Fruit fly (Drosophila melanogaster) whole organism, embryonic: Measurements from ENCODE around the gene CG43400.

ENCODE experiments used
- B-H2 ChIP-seq: fragments of 200-800 bp; sonication (Bioruptor generic); optimal IDR thresholded peaks from 2 replicates; lab custom pipeline; 2018; ENCODE audit warnings: missing biosample characterization, mild to moderate bottlenecking, missing genetic modification characterization
- BEAF-32 ChIP-seq: fragments of 200-800 bp; sonication (Bioruptor generic); optimal IDR thresholded peaks from 3 replicates; lab custom pipeline; 2017; ENCODE audit warnings: missing biosample characterization, missing genetic modification characterization, mild to moderate bottlenecking, moderate library complexity, missing genetic modification reagents
- CG10209 ChIP-seq: fragments of 200-800 bp; sonication (Bioruptor generic); optimal IDR thresholded peaks from 3 replicates; lab custom pipeline; 2017; ENCODE audit warnings: missing biosample characterization, mild to moderate bottlenecking, missing genetic modification characterization, missing genetic modification reagents
- CG10274 ChIP-seq: fragments of 200-800 bp; sonication (Bioruptor generic); optimal IDR thresholded peaks from 3 replicates; lab custom pipeline; 2017; ENCODE audit warnings: missing biosample characterization, mild to moderate bottlenecking, missing genetic modification characterization
- CG10543 ChIP-seq: fragments of 200-800 bp; sonication (Bioruptor generic); optimal IDR thresholded peaks from 3 replicates; lab custom pipeline; 2017; ENCODE audit warnings: missing biosample characterization, mild to moderate bottlenecking, missing genetic modification characterization, moderate library complexity
- CG11695 ChIP-seq: fragments of 200-800 bp; sonication (Bioruptor generic); IDR thresholded peaks from 3 replicates; pipeline ENCODE4 v1.3.6; 2022; ENCODE audit warnings: missing biosample characterization, missing genetic modification characterization
- CG12659 ChIP-seq: fragments of 200-800 bp; sonication (Bioruptor generic); optimal IDR thresholded peaks from 3 replicates; lab custom pipeline; 2017; ENCODE audit warnings: mild to moderate bottlenecking, missing biosample characterization, missing genetic modification reagents, missing genetic modification characterization
- CG13123 ChIP-seq: fragments of 200-800 bp; sonication (Bioruptor generic); optimal IDR thresholded peaks from 2 replicates; lab custom pipeline; 2016; ENCODE audit warnings: missing biosample characterization, missing genetic modification characterization
- CG13424 ChIP-seq: fragments of 200-800 bp; sonication (Bioruptor generic); optimal IDR thresholded peaks from 2 replicates; lab custom pipeline; 2019; ENCODE audit warnings: missing biosample characterization, mild to moderate bottlenecking, missing genetic modification characterization, moderate library complexity
- CG1529 ChIP-seq: fragments of 200-800 bp; sonication (Bioruptor generic); optimal IDR thresholded peaks from 3 replicates; lab custom pipeline; 2018; ENCODE audit warnings: missing biosample characterization, missing genetic modification characterization
- CG1602 ChIP-seq: fragments of 200-800 bp; sonication (Bioruptor generic); optimal IDR thresholded peaks from 3 replicates; lab custom pipeline; 2016; ENCODE audit warnings: missing biosample characterization, missing genetic modification characterization
- CG1603 ChIP-seq: fragments of 200-800 bp; sonication (Bioruptor generic); optimal IDR thresholded peaks from 2 replicates; lab custom pipeline; 2019; ENCODE audit warnings: missing biosample characterization, mild to moderate bottlenecking, missing genetic modification characterization, moderate library complexity
- CG17829 ChIP-seq: fragments of 200-800 bp; optimal IDR thresholded peaks from 2 replicates; lab custom pipeline; 2019; ENCODE audit warnings: missing biosample characterization, mild to moderate bottlenecking, missing genetic modification characterization, moderate library complexity
- CG2199 ChIP-seq: fragments of 200-800 bp; sonication (Bioruptor generic); IDR thresholded peaks from 3 replicates; pipeline ENCODE4 v1.3.6; 2022; ENCODE audit warnings: missing biosample characterization, missing genetic modification characterization
- CG34422 ChIP-seq: fragments of 200-800 bp; sonication (Bioruptor generic); IDR thresholded peaks from 3 replicates; pipeline ENCODE4 v1.3.6; 2022; ENCODE audit warnings: missing biosample characterization, missing genetic modification characterization
- CG3995 ChIP-seq: fragments of 200-800 bp; sonication (Bioruptor generic); optimal IDR thresholded peaks from 3 replicates; lab custom pipeline; 2016; ENCODE audit warnings: missing biosample characterization, missing genetic modification characterization
- CG6254 ChIP-seq: fragments of 200-800 bp; sonication (Bioruptor generic); optimal IDR thresholded peaks from 3 replicates; lab custom pipeline; 2017; ENCODE audit warnings: mild to moderate bottlenecking, missing biosample characterization, missing genetic modification reagents, missing genetic modification characterization
- CG6791 ChIP-seq: fragments of 200-800 bp; sonication (Bioruptor generic); IDR thresholded peaks from 3 replicates; pipeline ENCODE4 v1.3.6; 2022; ENCODE audit warnings: missing biosample characterization, missing genetic modification characterization; ENCODE audit not compliant: partially characterized antibody
- CG7372 ChIP-seq: fragments of 200-800 bp; sonication (Bioruptor generic); IDR thresholded peaks from 2 replicates; pipeline ENCODE4 v1.3.6; 2022; ENCODE audit warnings: missing biosample characterization, missing genetic modification characterization
- CG8388 ChIP-seq: fragments of 200-800 bp; sonication (Bioruptor generic); optimal IDR thresholded peaks from 2 replicates; lab custom pipeline; 2019; ENCODE audit warnings: missing biosample characterization, mild to moderate bottlenecking, missing genetic modification characterization, moderate library complexity
- CG8944 ChIP-seq: fragments of 200-800 bp; sonication (Bioruptor generic); optimal IDR thresholded peaks from 3 replicates; lab custom pipeline; 2016; ENCODE audit warnings: missing biosample characterization, missing genetic modification characterization
- CoRest ChIP-seq: fragments of 200-800 bp; sonication (Bioruptor generic); optimal IDR thresholded peaks from 3 replicates; lab custom pipeline; 2018; ENCODE audit warnings: missing biosample characterization, mild to moderate bottlenecking, missing genetic modification characterization, moderate library complexity
- D19A ChIP-seq: fragments of 200-800 bp; optimal IDR thresholded peaks from 3 replicates; lab custom pipeline; 2019; ENCODE audit warnings: missing biosample characterization, mild to moderate bottlenecking, missing genetic modification characterization, moderate library complexity
- Gug ChIP-seq: fragments of 200-800 bp; sonication (Bioruptor generic); IDR thresholded peaks from 4 replicates; pipeline ENCODE4 v1.3.6; 2022; ENCODE audit warnings: missing biosample characterization, missing genetic modification characterization
- H2.0 ChIP-seq: fragments of 200-800 bp; sonication (Bioruptor generic); IDR thresholded peaks from 2 replicates; pipeline ENCODE4 v1.3.6; 2022; ENCODE audit warnings: missing biosample characterization, missing genetic modification characterization
- HHEX ChIP-seq: fragments of 200-800 bp; sonication (Bioruptor generic); optimal IDR thresholded peaks from 3 replicates; lab custom pipeline; 2017; ENCODE audit warnings: missing biosample characterization, mild to moderate bottlenecking, missing genetic modification characterization, missing genetic modification reagents
- HmgD ChIP-seq: fragments of 200-800 bp; sonication (Bioruptor generic); optimal IDR thresholded peaks from 3 replicates; lab custom pipeline; 2016; ENCODE audit warnings: missing biosample characterization, missing genetic modification characterization
- MESR4 ChIP-seq: fragments of 200-800 bp; sonication (Bioruptor generic); optimal IDR thresholded peaks from 2 replicates; lab custom pipeline; 2018; ENCODE audit warnings: missing biosample characterization, mild to moderate bottlenecking, missing genetic modification characterization, moderate library complexity
- Mad ChIP-seq: fragments of 200-800 bp; sonication (Bioruptor generic); optimal IDR thresholded peaks from 2 replicates; lab custom pipeline; 2016; ENCODE audit warnings: missing biosample characterization, missing genetic modification characterization
- Med ChIP-seq: fragments of 200-800 bp; sonication (Bioruptor generic); peaks from one replicate; lab custom pipeline; 2016; ENCODE audit warnings: missing biosample characterization, missing genetic modification characterization, mild to moderate bottlenecking, inconsistent platforms, moderate library complexity
- Sin3A ChIP-seq: fragments of >200 bp; optimal IDR thresholded peaks from 2 replicates; lab custom pipeline; 2018
- Stat92E ChIP-seq, 3 experiments: fragments of >200 bp in 2 of 3; fragments of 200-800 bp in 1 of 3; sonication (Bioruptor generic) in 1 of 3; optimal IDR thresholded peaks; 2 replicates each; lab custom pipeline; 2017 to 2019; ENCODE audit warnings: missing biosample characterization in 3 of 3, missing genetic modification characterization in 3 of 3, mild to moderate bottlenecking in 1 of 3, moderate library complexity in 1 of 3
- al ChIP-seq: fragments of 200-800 bp; sonication (Bioruptor generic); IDR thresholded peaks from 2 replicates; pipeline ENCODE4 v1.3.6; 2022; ENCODE audit warnings: missing biosample characterization, missing genetic modification characterization
- amos ChIP-seq: fragments of 200-800 bp; sonication (Bioruptor generic); IDR thresholded peaks from 2 replicates; pipeline ENCODE4 v1.3.6; 2022; ENCODE audit warnings: missing biosample characterization, missing genetic modification characterization; ENCODE audit not compliant: partially characterized antibody
- az2 ChIP-seq: fragments of 200-800 bp; sonication (Bioruptor generic); optimal IDR thresholded peaks from 3 replicates; lab custom pipeline; 2016; ENCODE audit warnings: missing biosample characterization, missing genetic modification characterization
- caup ChIP-seq: fragments of 200-800 bp; sonication (Bioruptor generic); optimal IDR thresholded peaks from 3 replicates; lab custom pipeline; 2017; ENCODE audit warnings: missing biosample characterization, mild to moderate bottlenecking, missing genetic modification characterization, moderate library complexity; ENCODE audit not compliant: severe bottlenecking
- crol ChIP-seq: fragments of 200-800 bp; sonication (Bioruptor generic); IDR thresholded peaks from 2 replicates; pipeline ENCODE4 v1.3.6; 2022; ENCODE audit warnings: missing biosample characterization, missing genetic modification characterization
- exex ChIP-seq: fragments of 200-800 bp; sonication (Bioruptor generic); optimal IDR thresholded peaks from 4 replicates; lab custom pipeline; 2018; ENCODE audit warnings: missing biosample characterization, mild to moderate bottlenecking, missing genetic modification characterization, moderate library complexity
- fu2 ChIP-seq: fragments of 200-800 bp; sonication (Bioruptor generic); optimal IDR thresholded peaks from 2 replicates; lab custom pipeline; 2016; ENCODE audit warnings: missing biosample characterization, missing genetic modification characterization
- gem ChIP-seq: fragments of 200-800 bp; sonication (Bioruptor generic); optimal IDR thresholded peaks from 2 replicates; lab custom pipeline; 2019; ENCODE audit warnings: missing biosample characterization, mild to moderate bottlenecking, missing genetic modification characterization, moderate library complexity
- jumu ChIP-seq: fragments of 200-800 bp; sonication (Bioruptor generic); optimal IDR thresholded peaks from 3 replicates; lab custom pipeline; 2016; ENCODE audit warnings: missing biosample characterization, missing genetic modification characterization
- kay ChIP-seq: fragments of 200-800 bp; sonication (Bioruptor generic); optimal IDR thresholded peaks from 2 replicates; lab custom pipeline; 2016; ENCODE audit warnings: missing biosample characterization, missing genetic modification characterization
- lilli ChIP-seq: fragments of 200-800 bp; sonication (Bioruptor generic); optimal IDR thresholded peaks from 3 replicates; lab custom pipeline; 2016; ENCODE audit warnings: missing biosample characterization, missing genetic modification characterization
- mam ChIP-seq: fragments of 200-800 bp; sonication (Bioruptor generic); optimal IDR thresholded peaks from 3 replicates; lab custom pipeline; 2016; ENCODE audit warnings: missing biosample characterization, missing genetic modification characterization
- peb ChIP-seq: fragments of 200-800 bp; sonication (Bioruptor generic); IDR thresholded peaks from 2 replicates; pipeline ENCODE4 v1.3.6; 2022; ENCODE audit warnings: missing biosample characterization, missing genetic modification characterization
- pfk ChIP-seq: fragments of 200-800 bp; sonication (Bioruptor generic); optimal IDR thresholded peaks from 2 replicates; lab custom pipeline; 2018; ENCODE audit warnings: missing biosample characterization, mild to moderate bottlenecking, missing genetic modification characterization, moderate library complexity
- shn ChIP-seq: fragments of 200-800 bp; sonication (Bioruptor generic); optimal IDR thresholded peaks from 3 replicates; lab custom pipeline; 2016; ENCODE audit warnings: missing biosample characterization, missing genetic modification characterization
- tll ChIP-seq, 2 experiments: fragments of 200-800 bp in 1 of 2; fragments of >200 bp in 1 of 2; sonication (Bioruptor generic) in 1 of 2; optimal IDR thresholded peaks; 2 replicates each; lab custom pipeline; 2017 to 2019; ENCODE audit warnings: missing biosample characterization in 2 of 2, missing genetic modification characterization in 2 of 2, mild to moderate bottlenecking in 1 of 2, moderate library complexity in 1 of 2
- wor ChIP-seq: fragments of 200-800 bp; sonication (Bioruptor generic); IDR thresholded peaks from 2 replicates; pipeline ENCODE4 v1.3.6; 2022; ENCODE audit warnings: missing biosample characterization, missing genetic modification characterization
- z ChIP-seq: fragments of 200-800 bp; sonication (Bioruptor generic); IDR thresholded peaks from 3 replicates; pipeline ENCODE4 v1.3.6; 2022; ENCODE audit warnings: missing biosample characterization, missing genetic modification characterization
- zen ChIP-seq: fragments of 200-800 bp; sonication (Bioruptor generic); optimal IDR thresholded peaks from 3 replicates; lab custom pipeline; 2018; ENCODE audit warnings: missing biosample characterization, mild to moderate bottlenecking, missing genetic modification characterization, moderate library complexity

CG43400 gene

DNA sequence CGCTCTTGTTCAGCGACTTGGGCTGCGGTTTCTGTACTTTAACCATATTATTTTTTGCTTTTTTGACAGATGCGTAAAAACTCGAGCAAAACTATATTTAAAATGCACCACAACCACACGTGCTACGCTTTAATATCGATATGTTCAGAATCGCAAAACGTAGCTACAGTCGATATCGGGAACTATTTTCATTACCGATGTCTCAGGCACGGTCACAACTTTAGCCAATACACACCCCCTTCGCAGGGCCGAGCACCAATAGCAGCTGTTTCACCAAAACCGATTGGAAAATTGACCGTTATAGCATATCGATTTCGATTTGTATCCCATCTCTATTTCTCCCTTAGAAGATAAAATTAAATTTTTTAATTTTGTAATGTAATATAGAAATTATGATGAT, 21.2 kb downstream of the CG43400 start, which contains the start of gene CG13096 (continued):
- peak; percentile 47 for TF ChIP-seq lilli (GFP tag; lab: Kevin White, UChicago)
- no peak for TF ChIP-seq kay
- TF ChIP-seq CG34422 (GFP tag; lab: Robert Waterston, UW): peak; percentile 71; the same call in 1 of the 3 replicates
- TF ChIP-seq CG6791: peak; percentile 99
- TF ChIP-seq B-H2 (GFP tag; lab: Kevin White, UChicago): peak; percentile 49
- no peak for TF ChIP-seq peb (GFP tag; lab: Robert Waterston, UW)
- TF ChIP-seq Mad (GFP tag; lab: Kevin White, UChicago): peak; percentile 49
- TF ChIP-seq CG13424 (tag; lab: Kevin White, UChicago): peak; percentile 24
- TF ChIP-seq BEAF-32 (GFP tag; lab: Kevin White, UChicago): peak; percentile 99
- TF ChIP-seq CG8944 (GFP tag; lab: Kevin White, UChicago): no peak
- peak; percentile 65 for TF ChIP-seq zen (tag; lab: Kevin White, UChicago)
- TF ChIP-seq mam (GFP tag; lab: Kevin White, UChicago): peak; percentile 41
- TF ChIP-seq wor: no peak
- no peak for TF ChIP-seq caup (GFP tag; lab: Kevin White, UChicago)
- no peak for TF ChIP-seq HHEX (GFP tag; lab: Kevin White, UChicago)
- TF ChIP-seq MESR4: peak; percentile 66
- TF ChIP-seq CG3995 (GFP tag; lab: Kevin White, UChicago): peak; percentile 100
- peak; percentile 69 for TF ChIP-seq Sin3A (lab: Kevin White, UChicago)
- peak; percentile 24 for TF ChIP-seq exex (tag; lab: Kevin White, UChicago)
- TF ChIP-seq al (GFP tag; lab: Robert Waterston, UW): peak; percentile 17; the same call in 1 of the 2 replicates
- no peak for TF ChIP-seq CG2199
- no peak for TF ChIP-seq CG10209
- no peak for TF ChIP-seq z
- TF ChIP-seq amos (GFP tag; lab: Robert Waterston, UW): peak; percentile 99
- TF ChIP-seq CG1602 (GFP tag; lab: Kevin White, UChicago): no peak
- TF ChIP-seq CG13123 (GFP tag; lab: Kevin White, UChicago): no peak
- peak; percentile 64 for TF ChIP-seq CoRest (tag; lab: Kevin White, UChicago)
- TF ChIP-seq jumu (GFP tag; lab: Kevin White, UChicago): peak; percentile 14
- no peak for TF ChIP-seq fu2 (GFP tag; lab: Kevin White, UChicago)
- no peak for TF ChIP-seq CG7372 (GFP tag; lab: Robert Waterston, UW)
- no peak for TF ChIP-seq Med
- no peak for TF ChIP-seq crol
- no peak for TF ChIP-seq gem (tag; lab: Kevin White, UChicago)
- TF ChIP-seq CG6254 (GFP tag; lab: Kevin White, UChicago): no peak
- TF ChIP-seq CG11695 (GFP tag; lab: Robert Waterston, UW): no peak
- TF ChIP-seq Gug: peak; percentile 9; the same call in 1 of the 4 replicates
- peak; percentile 93 for TF ChIP-seq CG1603
- no peak for TF ChIP-seq H2.0 (GFP tag; lab: Robert Waterston, UW)
- TF ChIP-seq CG1529 (GFP tag; lab: Kevin White, UChicago): no peak
- TF ChIP-seq CG10274 (GFP tag; lab: Kevin White, UChicago): no peak
- TF ChIP-seq Stat92E (GFP tag; optimal IDR thresholded peaks at IDR 0.05; lab: Kevin White, UChicago): peak in 1 of 3 experiments; percentile 44
- no peak for TF ChIP-seq pfk (GFP tag; lab: Kevin White, UChicago)
- TF ChIP-seq CG12659: peak; percentile 72
- no peak for TF ChIP-seq CG8388 (GFP tag; lab: Kevin White, UChicago)
- TF ChIP-seq shn (GFP tag; lab: Kevin White, UChicago): no peak
- TF ChIP-seq CG10543 (GFP tag; lab: Kevin White, UChicago): no peak
- peak; percentile 79 for TF ChIP-seq CG17829 (tag; lab: Kevin White, UChicago)
- no peak for TF ChIP-seq tll (GFP tag; optimal IDR thresholded peaks at IDR 0.05; lab: Kevin White, UChicago)
- peak; percentile 83 for TF ChIP-seq HmgD (GFP tag; lab: Kevin White, UChicago)
- no peak for TF ChIP-seq D19A
- no peak for TF ChIP-seq az2 (GFP tag; lab: Kevin White, UChicago)
